Worm (Caenorhabditis elegans) whole organism, early embryonic: ENCODE results near the gene C41H7.9.

Experiments
- aly-1 ChIP-seq: sonication (generic microtip); optimal IDR thresholded peaks from 2 replicates; lab custom pipeline; 2016; ENCODE audit warnings: missing genetic modification characterization, missing compliant biosample characterization
- ama-1 ChIP-seq: fragments of 150-350 bp; optimal IDR thresholded peaks from 2 replicates; lab custom pipeline; 2014
- ceh-36 ChIP-seq: sonication (generic microtip); optimal IDR thresholded peaks from 2 replicates; lab custom pipeline; 2016; ENCODE audit warnings: missing genetic modification characterization, inconsistent platforms, missing compliant biosample characterization
- ets-7 ChIP-seq: sonication (generic microtip); optimal IDR thresholded peaks from 2 replicates; lab custom pipeline; 2016; ENCODE audit warnings: missing genotype, missing genetic modification characterization, missing compliant biosample characterization
- flt-1 ChIP-seq: fragments of 200-800 bp; sonication (Bioruptor generic); IDR thresholded peaks from 2 replicates; pipeline ENCODE4 v1.3.6; 2022; ENCODE audit warnings: missing genetic modification characterization, missing compliant biosample characterization
- hnd-1 ChIP-seq: sonication (generic microtip); optimal IDR thresholded peaks from 2 replicates; lab custom pipeline; 2016; ENCODE audit warnings: missing genetic modification characterization, missing compliant biosample characterization
- tra-4 ChIP-seq: sonication (generic microtip); optimal IDR thresholded peaks from 2 replicates; lab custom pipeline; 2017; ENCODE audit warnings: missing genetic modification characterization, missing compliant biosample characterization

DNA sequence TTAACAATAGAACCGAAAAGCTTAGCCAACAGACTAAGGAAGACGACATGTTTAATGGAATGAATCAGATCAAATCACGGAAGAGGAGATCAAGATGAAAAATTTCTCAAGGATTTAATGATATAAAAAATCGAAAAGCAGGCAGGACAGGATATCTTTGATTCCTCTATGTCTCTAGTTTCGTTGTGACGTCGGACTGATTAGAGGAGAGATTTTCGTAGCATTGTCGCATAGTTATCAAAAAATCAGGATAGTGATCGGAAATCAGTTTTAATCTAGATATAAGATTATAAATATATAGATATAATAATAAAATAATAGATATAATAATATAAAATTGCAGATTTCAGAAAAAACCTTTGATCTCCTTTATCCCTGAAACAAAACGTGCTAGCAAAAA lies 31.3 kb upstream of the C41H7.9 start, which contains the start of gene B0454.8:
- TF ChIP-seq ama-1 (no peak), aly-1 (tag; lab: Kevin White, UChicago) (no peak), hnd-1 (tag; lab: Kevin White, UChicago) (no peak), flt-1 (GFP tag; lab: Robert Waterston, UW) (no peak), tra-4 (tag; lab: Kevin White, UChicago) (no peak), ets-7 (tag; lab: Kevin White, UChicago) (no peak), ceh-36 (tag; lab: Kevin White, UChicago) (no peak)
